Fruit fly (Drosophila melanogaster) S2 (cell line): ENCODE results near the gene Fcp3C.

Experiments
- CG8478 ChIP-seq: fragments of >200 bp; optimal IDR thresholded peaks from 2 replicates; lab custom pipeline; 2018
- CTCF ChIP-seq, 2 experiments: fragments of >200 bp; optimal IDR thresholded peaks; 2 replicates each; lab custom pipeline; 2018

DNA sequence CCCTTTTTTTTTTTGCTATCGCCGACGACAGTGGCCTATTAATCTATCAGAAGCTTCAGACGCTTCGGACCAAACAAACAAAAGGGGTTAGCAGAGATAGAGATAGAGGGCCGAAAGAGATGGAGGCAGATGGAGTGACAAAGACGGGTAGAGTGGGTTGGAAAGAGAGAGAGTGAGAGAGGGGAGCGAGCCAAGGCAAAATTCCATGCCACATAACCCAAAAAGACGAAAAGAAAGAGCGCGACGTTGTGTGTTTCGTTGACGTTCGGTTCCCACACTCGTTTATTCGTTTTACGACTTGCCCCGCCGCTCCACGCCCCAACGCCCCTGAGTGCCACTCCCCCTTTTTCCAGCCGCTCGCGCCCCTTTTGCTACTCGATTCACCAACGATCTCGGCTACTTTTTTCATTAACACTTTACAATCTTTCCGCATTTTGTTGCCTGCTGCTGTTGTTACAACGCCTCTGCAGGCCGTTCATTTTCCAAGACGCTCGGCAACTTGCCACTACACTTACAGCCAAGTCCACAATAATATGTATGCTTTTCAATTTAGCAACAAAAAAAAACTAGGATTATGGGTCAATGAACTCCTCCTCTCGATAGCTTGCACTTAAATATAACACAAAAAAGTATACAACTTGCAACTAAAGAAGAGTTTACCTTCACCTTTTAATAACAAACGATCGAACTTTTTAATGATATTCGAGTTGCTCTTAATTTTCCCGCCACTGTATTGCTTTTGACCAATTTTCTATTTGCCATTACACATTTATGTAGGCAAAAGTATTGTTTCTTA is 30.8 kb downstream of the Fcp3C start:
- TF ChIP-seq CTCF (optimal IDR thresholded peaks at IDR 0.05; lab: Kevin White, UChicago) (no peak), CG8478 (lab: Kevin White, UChicago) (no peak)
